Worm (Caenorhabditis elegans) whole organism, L4 larva: ENCODE data around the gene srz-95.

ENCODE experiments used
- Y75B8A.6 ChIP-seq: fragments of 200-800 bp; sonication (Bioruptor generic); IDR thresholded peaks from 2 replicates; pipeline ENCODE4 v1.3.6; 2022; ENCODE audit warnings: missing genetic modification reagents, missing genetic modification characterization, missing compliant biosample characterization
- aha-1 ChIP-seq: fragments of 150-350 bp; peaks from one replicate; lab custom pipeline; 2014; ENCODE audit warnings: missing biosample characterization, missing genetic modification characterization
- ceh-28 ChIP-seq: fragments of 150-350 bp; optimal IDR thresholded peaks from 2 replicates; lab custom pipeline; 2014; ENCODE audit warnings: missing biosample characterization, missing genetic modification reagents, missing genetic modification characterization
- cey-2 ChIP-seq: sonication (generic microtip); optimal IDR thresholded peaks from 3 replicates; lab custom pipeline; 2017; ENCODE audit warnings: missing genetic modification characterization, mild to moderate bottlenecking, missing compliant biosample characterization, antibody characterized with exemption, borderline replicate concordance; ENCODE audit not compliant: insufficient read depth
- hif-1 ChIP-seq, 2 experiments: sonication (generic microtip); optimal IDR thresholded peaks; 2 replicates each; lab custom pipeline; 2016 to 2017; ENCODE audit warnings: missing compliant biosample characterization in 2 of 2, missing genetic modification characterization in 2 of 2, missing genetic modification reagents in 2 of 2, missing genotype in 2 of 2, mild to moderate bottlenecking in 1 of 2
- lsy-2 ChIP-seq, 2 experiments: fragments of 150-350 bp in 1 of 2; sonication (generic microtip) in 1 of 2; optimal IDR thresholded peaks; 2 replicates each; lab custom pipeline; 2014 to 2017; ENCODE audit warnings: missing biosample characterization in 2 of 2, missing genetic modification characterization in 2 of 2
- nhr-11 ChIP-seq: fragments of 150-350 bp; optimal IDR thresholded peaks from 2 replicates; lab custom pipeline; 2014; ENCODE audit warnings: missing biosample characterization, missing genetic modification characterization
- nhr-25 ChIP-seq: sonication (generic microtip); optimal IDR thresholded peaks from 2 replicates; lab custom pipeline; 2017; ENCODE audit warnings: missing genetic modification characterization, mild to moderate bottlenecking, missing compliant biosample characterization, antibody characterized with exemption, moderate library complexity, borderline replicate concordance; ENCODE audit not compliant: insufficient read depth
- nhr-28 ChIP-seq: fragments of 150-350 bp; optimal IDR thresholded peaks from 2 replicates; lab custom pipeline; 2014; ENCODE audit warnings: missing biosample characterization, missing genetic modification characterization
- sdz-12 ChIP-seq: fragments of 200-800 bp; sonication (Bioruptor generic); optimal IDR thresholded peaks from 2 replicates; lab custom pipeline; 2018; ENCODE audit warnings: mild to moderate bottlenecking, missing genetic modification characterization, missing compliant biosample characterization
- skn-1 ChIP-seq: fragments of 150-350 bp; optimal IDR thresholded peaks from 2 replicates; lab custom pipeline; 2014; ENCODE audit warnings: missing biosample characterization, missing genetic modification characterization
- snpc-4 ChIP-seq: fragments of 150-350 bp; optimal IDR thresholded peaks from 2 replicates; lab custom pipeline; 2014; ENCODE audit warnings: missing biosample characterization, missing genetic modification characterization
- unc-62 ChIP-seq, 3 experiments: fragments of 150-350 bp in 1 of 3; sonication (generic microtip); optimal IDR thresholded peaks in 2 of 3; peaks in 1 of 3; 1 replicate in 1 of 3; 2 replicates in 2 of 3; lab custom pipeline; 2014 to 2017; ENCODE audit warnings: missing biosample characterization in 3 of 3, missing genetic modification characterization in 3 of 3, missing genetic modification reagents in 3 of 3, missing genotype in 1 of 3
- zfp-2 ChIP-seq: sonication (generic microtip); optimal IDR thresholded peaks from 2 replicates; lab custom pipeline; 2016; ENCODE audit warnings: mild to moderate bottlenecking, missing genetic modification characterization, missing compliant biosample characterization

DNA sequence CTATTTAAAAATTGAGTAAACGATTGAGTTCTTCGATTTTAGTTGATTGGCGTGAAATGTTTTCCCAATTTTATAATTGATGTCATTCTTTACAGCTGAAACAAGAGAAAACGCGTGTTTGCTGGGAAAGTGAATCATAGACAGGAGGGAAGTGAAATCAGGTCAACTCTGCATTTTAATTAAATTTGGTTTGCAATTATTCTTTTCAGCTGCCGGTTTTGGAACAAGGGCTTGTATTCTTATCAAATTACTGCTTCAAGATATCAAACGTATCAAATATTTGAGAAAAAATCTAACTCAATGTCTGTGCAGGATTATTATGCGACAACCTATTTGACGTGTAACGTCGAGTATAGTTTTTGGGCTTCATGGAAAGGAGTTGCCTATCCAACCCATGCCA lies 25.0 kb downstream of the srz-95 start, which contains the start of gene srh-97:
- TF ChIP-seq skn-1 (tag; lab: Kevin White, UChicago) (no peak), nhr-11 (tag; lab: Kevin White, UChicago) (no peak), sdz-12 (no peak), nhr-28 (no peak), hif-1 (tag; optimal IDR thresholded peaks at IDR 0.05; lab: Kevin White, UChicago) (no peak), snpc-4 (tag; lab: Kevin White, UChicago) (no peak), nhr-25 (no peak), unc-62 (GFP tag; optimal IDR thresholded peaks at IDR 0.05 in 1 of 2; lab: Kevin White, UChicago) (no peak), unc-62 (tag; optimal IDR thresholded peaks at IDR 0.05; lab: Kevin White, UChicago) (no peak), zfp-2 (tag; lab: Kevin White, UChicago) (no peak), cey-2 (tag; lab: Kevin White, UChicago) (no peak), lsy-2 (tag; optimal IDR thresholded peaks at IDR 0.05; lab: Kevin White, UChicago) (no peak), Y75B8A.6 (GFP tag; lab: Robert Waterston, UW) (no peak), ceh-28 (tag; lab: Kevin White, UChicago) (no peak), aha-1 (no peak)
